Fruit fly (Drosophila melanogaster): Measurements from ENCODE around the gene CAHbeta.

dm6 chr3R:8981209-8981996 lies 743 bp downstream of the CAHbeta start:
- TF ChIP-seq psq (optimal IDR thresholded peaks at IDR 0.05) (no peak), pan (optimal IDR thresholded peaks at IDR 0.05) (no peak), EcR (GFP tag; optimal IDR thresholded peaks at IDR 0.05) (no peak), usp (GFP tag; optimal IDR thresholded peaks at IDR 0.05) (no peak), Dll (optimal IDR thresholded peaks at IDR 0.05) (no peak)
